Fruit fly (Drosophila melanogaster): ENCODE measurements around the gene CG43117.

dm6 chr3R:26496356-26496755 lies 41.8 kb downstream of the CG43117 start:
- no peak for TF ChIP-seq D1 (tag; optimal IDR thresholded peaks at IDR 0.05)
- TF ChIP-seq Snoo (tag; optimal IDR thresholded peaks at IDR 0.05) = no peak
- peak; percentile 81 for TF ChIP-seq Ets98B (GFP tag; IDR thresholded peaks at IDR 0.05)
